Fruit fly (Drosophila melanogaster) whole organism, embryonic: ENCODE data around the gene CG10512.

Experiments
- Adf1 ChIP-seq: fragments of 200-800 bp; sonication (Bioruptor generic); IDR thresholded peaks from 2 replicates; pipeline ENCODE4 v1.3.6; 2022; ENCODE audit warnings: missing biosample characterization, missing genetic modification characterization
- CG10267 ChIP-seq: fragments of 200-800 bp; sonication (Bioruptor generic); optimal IDR thresholded peaks from 2 replicates; lab custom pipeline; 2018; ENCODE audit warnings: missing biosample characterization, mild to moderate bottlenecking, missing genetic modification characterization, moderate library complexity
- CG10565 ChIP-seq: fragments of 200-800 bp; sonication (Bioruptor generic); optimal IDR thresholded peaks from 3 replicates; lab custom pipeline; 2016; ENCODE audit warnings: missing biosample characterization, mild to moderate bottlenecking, missing genetic modification characterization
- CG11696 ChIP-seq: fragments of 200-800 bp; sonication (Bioruptor generic); IDR thresholded peaks from 2 replicates; pipeline ENCODE4 v1.3.6; 2022; ENCODE audit warnings: missing biosample characterization, missing genetic modification characterization
- CG12071 ChIP-seq: fragments of 200-800 bp; sonication (Bioruptor generic); optimal IDR thresholded peaks from 3 replicates; lab custom pipeline; 2018; ENCODE audit warnings: missing biosample characterization, mild to moderate bottlenecking, missing genetic modification characterization
- CG13894 ChIP-seq: fragments of 200-800 bp; sonication (Bioruptor generic); optimal IDR thresholded peaks from 3 replicates; lab custom pipeline; 2018; ENCODE audit warnings: missing biosample characterization, mild to moderate bottlenecking, missing genetic modification characterization, moderate library complexity
- CG14710 ChIP-seq: fragments of 200-800 bp; sonication (Bioruptor generic); optimal IDR thresholded peaks from 3 replicates; lab custom pipeline; 2019; ENCODE audit warnings: missing biosample characterization, mild to moderate bottlenecking, missing genetic modification characterization, moderate library complexity
- CG15269 ChIP-seq: fragments of 200-800 bp; sonication (Bioruptor generic); optimal IDR thresholded peaks from 2 replicates; lab custom pipeline; 2018; ENCODE audit warnings: missing biosample characterization, mild to moderate bottlenecking, missing genetic modification characterization, moderate library complexity
- CG16779 ChIP-seq: fragments of 200-800 bp; sonication (Bioruptor generic); IDR thresholded peaks from 2 replicates; pipeline ENCODE4 v1.3.6; 2022; ENCODE audit warnings: missing biosample characterization, missing genetic modification characterization
- CG18599 ChIP-seq: fragments of 200-800 bp; sonication (Bioruptor generic); optimal IDR thresholded peaks from 3 replicates; lab custom pipeline; 2017; ENCODE audit warnings: missing biosample characterization, missing genetic modification characterization, mild to moderate bottlenecking, moderate library complexity, missing genetic modification reagents
- CG18764 ChIP-seq: fragments of 200-800 bp; sonication (Bioruptor generic); optimal IDR thresholded peaks from 3 replicates; lab custom pipeline; 2016; ENCODE audit warnings: missing biosample characterization, missing genetic modification characterization
- CG34422 ChIP-seq: fragments of 200-800 bp; sonication (Bioruptor generic); IDR thresholded peaks from 3 replicates; pipeline ENCODE4 v1.3.6; 2022; ENCODE audit warnings: missing biosample characterization, missing genetic modification characterization
- CG4707 ChIP-seq: fragments of 200-800 bp; sonication (Bioruptor generic); optimal IDR thresholded peaks from 2 replicates; lab custom pipeline; 2018; ENCODE audit warnings: missing biosample characterization, mild to moderate bottlenecking, missing genetic modification characterization, moderate library complexity
- CG5953 ChIP-seq: fragments of 200-800 bp; sonication (Bioruptor generic); IDR thresholded peaks from 2 replicates; pipeline ENCODE4 v1.3.6; 2022; ENCODE audit warnings: missing biosample characterization, missing genetic modification characterization
- CG6765 ChIP-seq: fragments of 200-800 bp; sonication (Bioruptor generic); optimal IDR thresholded peaks from 3 replicates; lab custom pipeline; 2017; ENCODE audit warnings: missing biosample characterization, mild to moderate bottlenecking, missing genetic modification characterization
- CG8290 ChIP-seq, 3 experiments: fragments of 200-800 bp; sonication (Bioruptor generic); optimal IDR thresholded peaks; 2 replicates each; lab custom pipeline; 2016 to 2019; ENCODE audit warnings: missing biosample characterization in 3 of 3, missing genetic modification characterization in 3 of 3, mild to moderate bottlenecking in 2 of 3, moderate library complexity in 1 of 3
- D19A ChIP-seq: fragments of 200-800 bp; optimal IDR thresholded peaks from 3 replicates; lab custom pipeline; 2019; ENCODE audit warnings: missing biosample characterization, mild to moderate bottlenecking, missing genetic modification characterization, moderate library complexity
- Dbx ChIP-seq: fragments of 200-800 bp; sonication (Bioruptor generic); IDR thresholded peaks from 3 replicates; pipeline ENCODE4 v1.3.6; 2022; ENCODE audit warnings: missing biosample characterization, missing genetic modification characterization
- Deaf1 ChIP-seq: fragments of 200-800 bp; optimal IDR thresholded peaks from 3 replicates; lab custom pipeline; 2019; ENCODE audit warnings: missing biosample characterization, mild to moderate bottlenecking, missing genetic modification characterization, moderate library complexity
- Dp ChIP-seq: fragments of 200-800 bp; sonication (Bioruptor generic); optimal IDR thresholded peaks from 2 replicates; lab custom pipeline; 2018; ENCODE audit warnings: missing biosample characterization, mild to moderate bottlenecking, missing genetic modification characterization, moderate library complexity
- E2f2 ChIP-seq: fragments of 200-800 bp; sonication (Bioruptor generic); IDR thresholded peaks from 2 replicates; pipeline ENCODE4 v1.3.6; 2022; ENCODE audit warnings: missing biosample characterization, missing genetic modification characterization
- HmgZ ChIP-seq: fragments of 200-800 bp; sonication (Bioruptor generic); optimal IDR thresholded peaks from 2 replicates; lab custom pipeline; 2018; ENCODE audit warnings: missing biosample characterization, mild to moderate bottlenecking, missing genetic modification characterization
- Hmr ChIP-seq: fragments of 200-800 bp; sonication (Bioruptor generic); optimal IDR thresholded peaks from 3 replicates; lab custom pipeline; 2017; ENCODE audit warnings: mild to moderate bottlenecking, missing biosample characterization, missing genetic modification reagents, missing genetic modification characterization
- Jarid2 ChIP-seq: fragments of 200-800 bp; sonication (Bioruptor generic); optimal IDR thresholded peaks from 3 replicates; lab custom pipeline; 2017; ENCODE audit warnings: mild to moderate bottlenecking, missing biosample characterization, missing genetic modification reagents, missing genetic modification characterization
- Med ChIP-seq: fragments of 200-800 bp; sonication (Bioruptor generic); peaks from one replicate; lab custom pipeline; 2016; ENCODE audit warnings: missing biosample characterization, missing genetic modification characterization, mild to moderate bottlenecking, inconsistent platforms, moderate library complexity
- Nf-YC ChIP-seq: fragments of 200-800 bp; optimal IDR thresholded peaks from 3 replicates; lab custom pipeline; 2019; ENCODE audit warnings: missing biosample characterization, mild to moderate bottlenecking, missing genetic modification characterization, moderate library complexity
- Poxn ChIP-seq: fragments of 200-800 bp; sonication (Bioruptor generic); IDR thresholded peaks from 2 replicates; pipeline ENCODE4 v1.3.6; 2022; ENCODE audit warnings: missing biosample characterization, missing genetic modification characterization
- Ravus ChIP-seq: fragments of 200-800 bp; sonication (Bioruptor generic); IDR thresholded peaks from 2 replicates; pipeline ENCODE4 v1.3.6; 2022; ENCODE audit warnings: missing biosample characterization, missing genetic modification characterization
- Rfx ChIP-seq: fragments of 200-800 bp; sonication (Bioruptor generic); IDR thresholded peaks from 2 replicates; pipeline ENCODE4 v1.3.6; 2022; ENCODE audit warnings: missing biosample characterization, missing genetic modification characterization
- abd-A ChIP-seq: fragments of 200-800 bp; sonication (Bioruptor generic); optimal IDR thresholded peaks from 3 replicates; lab custom pipeline; 2019; ENCODE audit warnings: missing biosample characterization, mild to moderate bottlenecking, missing genetic modification characterization, moderate library complexity
- caup ChIP-seq: fragments of 200-800 bp; sonication (Bioruptor generic); optimal IDR thresholded peaks from 3 replicates; lab custom pipeline; 2017; ENCODE audit warnings: missing biosample characterization, mild to moderate bottlenecking, missing genetic modification characterization, moderate library complexity; ENCODE audit not compliant: severe bottlenecking
- cg ChIP-seq: fragments of 200-800 bp; sonication (Bioruptor generic); optimal IDR thresholded peaks from 3 replicates; lab custom pipeline; 2019; ENCODE audit warnings: missing biosample characterization, mild to moderate bottlenecking, missing genetic modification characterization, moderate library complexity
- chinmo ChIP-seq: fragments of 200-800 bp; sonication (Bioruptor generic); IDR thresholded peaks from 4 replicates; pipeline ENCODE4 v1.3.6; 2022; ENCODE audit warnings: missing biosample characterization, missing genetic modification characterization; ENCODE audit not compliant: partially characterized antibody
- corto ChIP-seq: fragments of 200-800 bp; sonication (Bioruptor generic); optimal IDR thresholded peaks from 2 replicates; lab custom pipeline; 2016; ENCODE audit warnings: missing biosample characterization, mild to moderate bottlenecking, missing genetic modification characterization, moderate library complexity
- da ChIP-seq: fragments of 200-800 bp; sonication (Bioruptor generic); optimal IDR thresholded peaks from 2 replicates; lab custom pipeline; 2016; ENCODE audit warnings: missing biosample characterization, missing genetic modification characterization
- danr ChIP-seq: fragments of 200-800 bp; sonication (Bioruptor generic); IDR thresholded peaks from 2 replicates; pipeline ENCODE4 v1.3.6; 2022; ENCODE audit warnings: missing biosample characterization, missing genetic modification characterization
- gro ChIP-seq: fragments of 200-800 bp; sonication (Bioruptor generic); optimal IDR thresholded peaks from 2 replicates; lab custom pipeline; 2016; ENCODE audit warnings: missing biosample characterization, missing genetic modification characterization
- lab ChIP-seq: fragments of 200-800 bp; sonication (Bioruptor generic); optimal IDR thresholded peaks from 3 replicates; lab custom pipeline; 2017; ENCODE audit warnings: missing biosample characterization, missing genetic modification characterization, mild to moderate bottlenecking, moderate library complexity, missing genetic modification reagents
- lilli ChIP-seq: fragments of 200-800 bp; sonication (Bioruptor generic); optimal IDR thresholded peaks from 3 replicates; lab custom pipeline; 2016; ENCODE audit warnings: missing biosample characterization, missing genetic modification characterization
- nerfin-1 ChIP-seq: fragments of 200-800 bp; sonication (Bioruptor generic); optimal IDR thresholded peaks from 3 replicates; lab custom pipeline; 2019; ENCODE audit warnings: missing biosample characterization, mild to moderate bottlenecking, missing genetic modification characterization, moderate library complexity
- pros ChIP-seq: fragments of 200-800 bp; sonication (Bioruptor generic); optimal IDR thresholded peaks from 3 replicates; lab custom pipeline; 2019; ENCODE audit warnings: missing biosample characterization, mild to moderate bottlenecking, missing genetic modification characterization, moderate library complexity
- pzg ChIP-seq: fragments of 200-800 bp; sonication (Bioruptor generic); optimal IDR thresholded peaks from 3 replicates; lab custom pipeline; 2018; ENCODE audit warnings: missing biosample characterization, mild to moderate bottlenecking, missing genetic modification characterization, moderate library complexity
- scrt ChIP-seq: fragments of 200-800 bp; sonication (Bioruptor generic); optimal IDR thresholded peaks from 2 replicates; lab custom pipeline; 2018; ENCODE audit warnings: missing biosample characterization, mild to moderate bottlenecking, missing genetic modification characterization, moderate library complexity
- sd ChIP-seq: fragments of 200-800 bp; sonication (Bioruptor generic); optimal IDR thresholded peaks from 3 replicates; lab custom pipeline; 2018; ENCODE audit warnings: missing biosample characterization, mild to moderate bottlenecking, missing genetic modification characterization, moderate library complexity
- seq ChIP-seq: fragments of 200-800 bp; sonication (Bioruptor generic); IDR thresholded peaks from 2 replicates; pipeline ENCODE4 v1.3.6; 2022; ENCODE audit warnings: missing biosample characterization, missing genetic modification characterization
- slbo ChIP-seq: fragments of 200-800 bp; sonication (Bioruptor generic); IDR thresholded peaks from 2 replicates; pipeline ENCODE4 v1.3.6; 2022; ENCODE audit warnings: missing biosample characterization, missing genetic modification characterization
- unc-4 ChIP-seq: fragments of 200-800 bp; sonication (Bioruptor generic); IDR thresholded peaks from 2 replicates; pipeline ENCODE4 v1.3.6; 2022; ENCODE audit warnings: missing biosample characterization, missing genetic modification characterization; ENCODE audit not compliant: partially characterized antibody

CG10512 gene

DNA sequence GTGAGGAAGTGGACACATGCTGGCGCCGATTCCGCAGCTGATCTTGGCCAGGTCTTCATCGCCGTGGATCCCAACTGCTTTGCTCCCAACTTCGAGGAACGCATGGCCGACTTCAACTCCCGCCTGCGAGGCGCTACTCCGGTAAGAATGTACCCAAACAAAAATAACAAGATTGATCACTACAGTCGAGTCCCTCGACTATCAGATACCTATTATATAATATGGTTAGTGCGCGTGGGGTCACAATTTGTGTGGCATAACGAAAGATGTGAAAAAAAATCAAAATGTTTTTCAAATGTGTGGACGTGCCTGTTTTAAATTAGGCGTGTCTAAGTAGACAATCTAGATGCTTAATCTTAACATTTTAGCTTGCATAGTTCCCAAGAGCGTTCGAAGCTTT lies 3.8 kb downstream of the CG10512 start (continued):
- TF ChIP-seq Ravus (GFP tag; lab: Robert Waterston, UW) (no peak), Poxn (no peak), CG5953 (GFP tag; lab: Robert Waterston, UW) (no peak), CG11696 (GFP tag; lab: Robert Waterston, UW) (no peak), CG15269 (no peak), CG6765 (GFP tag; lab: Kevin White, UChicago) (no peak), lilli (GFP tag; lab: Kevin White, UChicago) (no peak), D19A (no peak), CG10565 (no peak)
- TF ChIP-seq, all 482 proteins: peak for 21

dm6 chr3L:21209921-21210532 lies 7.3 kb downstream of the CG10512 start, which contains the start of the genes CG10510 and CG10508:
TSS of gene CG10510 (minus strand) at chr3L:21210084.
TSS of gene CG10508 (plus strand) at chr3L:21210215.
- TF ChIP-seq Deaf1 (tag; lab: Kevin White, UChicago) (peak; percentile 69), scrt (GFP tag; lab: Kevin White, UChicago) (peak; percentile 37), CG13894 (peak; percentile 55), E2f2 (GFP tag; lab: Robert Waterston, UW) (peak; percentile 83), CG12071 (GFP tag; lab: Kevin White, UChicago) (peak; percentile 10), da (GFP tag; lab: Kevin White, UChicago) (no peak), CG8290 (GFP tag; optimal IDR thresholded peaks at IDR 0.05; lab: Kevin White, UChicago) (no peak), CG8290 (tag; optimal IDR thresholded peaks at IDR 0.05; lab: Kevin White, UChicago) (peak in 1 of 2 experiments; percentile 47), Dp (GFP tag; lab: Kevin White, UChicago) (peak; percentile 76), abd-A (tag; lab: Kevin White, UChicago) (peak; percentile 80), Nf-YC (tag; lab: Kevin White, UChicago) (peak; percentile 22), corto (GFP tag; lab: Kevin White, UChicago) (no peak), chinmo (GFP tag; lab: Robert Waterston, UW) (0 out of 4 replicates have a peak, but pooled peaks have one; percentile 5), Jarid2 (GFP tag; lab: Kevin White, UChicago) (peak; percentile 55), lab (GFP tag; lab: Kevin White, UChicago) (peak; percentile 43), CG4707 (GFP tag; lab: Kevin White, UChicago) (no peak), Dbx (peak; percentile 7; the same call in 1 of the 3 replicates), nerfin-1 (tag; lab: Kevin White, UChicago) (peak; percentile 95), Rfx (GFP tag; lab: Robert Waterston, UW) (peak; percentile 35; the same call in 1 of the 2 replicates), caup (GFP tag; lab: Kevin White, UChicago) (peak; percentile 21), CG18764 (GFP tag; lab: Kevin White, UChicago) (no peak), CG14710 (no peak), CG10267 (tag; lab: Kevin White, UChicago) (peak; percentile 2), slbo (GFP tag; lab: Robert Waterston, UW) (peak; percentile 9; the same call in 1 of the 2 replicates), Adf1 (peak; percentile 29; the same call in 1 of the 2 replicates), Med (peak; percentile 80), CG6765 (GFP tag; lab: Kevin White, UChicago) (peak; percentile 13), gro (GFP tag; lab: Kevin White, UChicago) (peak; percentile 16), sd (tag; lab: Kevin White, UChicago) (peak; percentile 29), pros (GFP tag; lab: Kevin White, UChicago) (peak; percentile 4), danr (GFP tag; lab: Robert Waterston, UW) (no peak), HmgZ (tag; lab: Kevin White, UChicago) (no peak), cg (peak; percentile 34), CG18599 (GFP tag; lab: Kevin White, UChicago) (peak; percentile 48), CG34422 (GFP tag; lab: Robert Waterston, UW) (peak; percentile 63; the same call in 1 of the 3 replicates), unc-4 (GFP tag; lab: Robert Waterston, UW) (peak; percentile 44; the same call in 1 of the 2 replicates), pzg (GFP tag; lab: Kevin White, UChicago) (peak; percentile 36), Hmr (GFP tag; lab: Kevin White, UChicago) (peak; percentile 33), seq (GFP tag; lab: Robert Waterston, UW) (peak; percentile 36; the same call in 1 of the 2 replicates), CG16779 (GFP tag; lab: Robert Waterston, UW) (peak; percentile 89)
